Fruit fly (Drosophila melanogaster) whole organism, embryonic: ENCODE measurements around the gene CG8563.
A peak's percentile ranks its signal among the peaks of the same experiment; 100 is the strongest.

Source experiments
- ATbp ChIP-seq: fragments of 200-800 bp; sonication (Bioruptor generic); optimal IDR thresholded peaks from 2 replicates; lab custom pipeline; 2017; ENCODE audit warnings: missing biosample characterization, mild to moderate bottlenecking, missing genetic modification characterization, missing genetic modification reagents
- Ada2b ChIP-seq: fragments of 200-800 bp; sonication (Bioruptor generic); IDR thresholded peaks from 2 replicates; pipeline ENCODE4 v1.3.6; 2022; ENCODE audit warnings: missing biosample characterization, missing genetic modification characterization
- Atf6 ChIP-seq: fragments of 200-800 bp; sonication (Bioruptor generic); IDR thresholded peaks from 2 replicates; pipeline ENCODE4 v1.3.6; 2022; ENCODE audit warnings: missing biosample characterization, missing genetic modification characterization
- BtbVII ChIP-seq: fragments of 200-800 bp; sonication (Bioruptor generic); optimal IDR thresholded peaks from 3 replicates; lab custom pipeline; 2017; ENCODE audit warnings: missing biosample characterization, mild to moderate bottlenecking, missing genetic modification characterization
- CG10431 ChIP-seq: fragments of 200-800 bp; sonication (Bioruptor generic); optimal IDR thresholded peaks from 3 replicates; lab custom pipeline; 2018; ENCODE audit warnings: missing biosample characterization, mild to moderate bottlenecking, missing genetic modification characterization
- CG12299 ChIP-seq: fragments of 200-800 bp; sonication (Bioruptor generic); optimal IDR thresholded peaks from 2 replicates; lab custom pipeline; 2018; ENCODE audit warnings: missing biosample characterization, mild to moderate bottlenecking, missing genetic modification characterization
- CG1233 ChIP-seq: fragments of 200-800 bp; sonication (Bioruptor generic); optimal IDR thresholded peaks from 4 replicates; lab custom pipeline; 2018; ENCODE audit warnings: missing biosample characterization, mild to moderate bottlenecking, missing genetic modification characterization
- CG13624 ChIP-seq: fragments of 200-800 bp; sonication (Bioruptor generic); optimal IDR thresholded peaks from 2 replicates; lab custom pipeline; 2016; ENCODE audit warnings: missing biosample characterization, missing genetic modification characterization
- CG14441 ChIP-seq: fragments of 200-800 bp; sonication (Bioruptor generic); IDR thresholded peaks from 2 replicates; pipeline ENCODE4 v1.3.6; 2022; ENCODE audit warnings: missing biosample characterization, missing genetic modification characterization
- CG15073 ChIP-seq: fragments of 200-800 bp; sonication (Bioruptor generic); optimal IDR thresholded peaks from 2 replicates; lab custom pipeline; 2016; ENCODE audit warnings: missing biosample characterization, missing genetic modification characterization
- CG1792 ChIP-seq: fragments of 200-800 bp; sonication (Bioruptor generic); optimal IDR thresholded peaks from 2 replicates; lab custom pipeline; 2016; ENCODE audit warnings: missing biosample characterization, missing genetic modification characterization
- CG2712 ChIP-seq: fragments of 200-800 bp; optimal IDR thresholded peaks from 3 replicates; lab custom pipeline; 2019; ENCODE audit warnings: missing biosample characterization, mild to moderate bottlenecking, missing genetic modification characterization, moderate library complexity
- CG30431 ChIP-seq: fragments of 200-800 bp; sonication (Bioruptor generic); optimal IDR thresholded peaks from 2 replicates; lab custom pipeline; 2017; ENCODE audit warnings: missing biosample characterization, missing genetic modification characterization
- CG31441 ChIP-seq: fragments of 200-800 bp; sonication (Bioruptor generic); IDR thresholded peaks from 2 replicates; pipeline ENCODE4 v1.3.6; 2022; ENCODE audit warnings: missing biosample characterization, missing genetic modification characterization
- CG33557 ChIP-seq: fragments of 200-800 bp; sonication (Bioruptor generic); optimal IDR thresholded peaks from 2 replicates; lab custom pipeline; 2019; ENCODE audit warnings: missing biosample characterization, mild to moderate bottlenecking, missing genetic modification characterization, moderate library complexity
- CG34376 ChIP-seq: fragments of 200-800 bp; sonication (Bioruptor generic); optimal IDR thresholded peaks from 2 replicates; lab custom pipeline; 2018; ENCODE audit warnings: missing biosample characterization, mild to moderate bottlenecking, missing genetic modification characterization
- CG34422 ChIP-seq: fragments of 200-800 bp; sonication (Bioruptor generic); IDR thresholded peaks from 3 replicates; pipeline ENCODE4 v1.3.6; 2022; ENCODE audit warnings: missing biosample characterization, missing genetic modification characterization
- CG6683 ChIP-seq: fragments of 200-800 bp; sonication (Bioruptor generic); optimal IDR thresholded peaks from 2 replicates; lab custom pipeline; 2017; ENCODE audit warnings: missing biosample characterization, mild to moderate bottlenecking, missing genetic modification characterization, missing genetic modification reagents
- CG8765 ChIP-seq: fragments of 200-800 bp; sonication (Bioruptor generic); IDR thresholded peaks from 2 replicates; pipeline ENCODE4 v1.3.6; 2022; ENCODE audit warnings: missing biosample characterization, missing genetic modification characterization
- CG9727 ChIP-seq: fragments of 200-800 bp; sonication (Bioruptor generic); optimal IDR thresholded peaks from 3 replicates; lab custom pipeline; 2017; ENCODE audit warnings: missing biosample characterization, mild to moderate bottlenecking, missing genetic modification characterization
- CG9817 ChIP-seq: fragments of 200-800 bp; sonication (Bioruptor generic); optimal IDR thresholded peaks from 2 replicates; lab custom pipeline; 2018; ENCODE audit warnings: missing biosample characterization, mild to moderate bottlenecking, missing genetic modification characterization, moderate library complexity
- CTCF ChIP-seq: fragments of 200-800 bp; sonication (Bioruptor generic); optimal IDR thresholded peaks from 2 replicates; lab custom pipeline; 2017; ENCODE audit warnings: missing biosample characterization, mild to moderate bottlenecking, missing genetic modification characterization, moderate library complexity
- Camta ChIP-seq: fragments of 200-800 bp; sonication (Bioruptor generic); optimal IDR thresholded peaks from 2 replicates; lab custom pipeline; 2016; ENCODE audit warnings: missing biosample characterization, missing genetic modification characterization
- D ChIP-seq, 2 experiments: fragments of 200-800 bp in 1 of 2; fragments of >200 bp in 1 of 2; sonication (Bioruptor generic) in 1 of 2; optimal IDR thresholded peaks; 2 replicates in 1 of 2; 3 replicates in 1 of 2; lab custom pipeline; 2017; ENCODE audit warnings: mild to moderate bottlenecking in 1 of 2, missing biosample characterization in 1 of 2, missing genetic modification characterization in 1 of 2, missing genetic modification reagents in 1 of 2
- Dp ChIP-seq: fragments of 200-800 bp; sonication (Bioruptor generic); optimal IDR thresholded peaks from 2 replicates; lab custom pipeline; 2018; ENCODE audit warnings: missing biosample characterization, mild to moderate bottlenecking, missing genetic modification characterization, moderate library complexity
- Hr3 ChIP-seq: fragments of 200-800 bp; sonication (Bioruptor generic); optimal IDR thresholded peaks from 3 replicates; lab custom pipeline; 2016; ENCODE audit warnings: missing biosample characterization, missing genetic modification characterization
- Hr51 ChIP-seq, 2 experiments: fragments of 200-800 bp; sonication (Bioruptor generic); optimal IDR thresholded peaks; 2 replicates in 1 of 2; 3 replicates in 1 of 2; lab custom pipeline; 2016 to 2018; ENCODE audit warnings: missing biosample characterization in 2 of 2, missing genetic modification characterization in 2 of 2, mild to moderate bottlenecking in 1 of 2, moderate library complexity in 1 of 2
- Hsf ChIP-seq: fragments of 200-800 bp; sonication (Bioruptor generic); optimal IDR thresholded peaks from 3 replicates; lab custom pipeline; 2016; ENCODE audit warnings: missing biosample characterization, missing genetic modification characterization
- Lhr ChIP-seq: fragments of 200-800 bp; sonication (Bioruptor generic); optimal IDR thresholded peaks from 3 replicates; lab custom pipeline; 2017; ENCODE audit warnings: mild to moderate bottlenecking, missing biosample characterization, missing genetic modification reagents, missing genetic modification characterization
- Nf-YB ChIP-seq: fragments of 200-800 bp; sonication (Bioruptor generic); optimal IDR thresholded peaks from 3 replicates; lab custom pipeline; 2019; ENCODE audit warnings: missing biosample characterization, mild to moderate bottlenecking, missing genetic modification characterization, moderate library complexity
- Sin3A ChIP-seq: fragments of >200 bp; optimal IDR thresholded peaks from 2 replicates; lab custom pipeline; 2018
- Trl ChIP-seq, 3 experiments: fragments of >200 bp in 2 of 3; fragments of 200-800 bp in 1 of 3; sonication (Bioruptor generic) in 1 of 3; optimal IDR thresholded peaks; 2 replicates in 1 of 3; 3 replicates in 2 of 3; lab custom pipeline; 2016 to 2017; ENCODE audit warnings: missing biosample characterization in 1 of 3, missing genetic modification characterization in 1 of 3
- aop ChIP-seq: fragments of 200-800 bp; sonication (Bioruptor generic); IDR thresholded peaks from 2 replicates; pipeline ENCODE4 v1.3.6; 2022; ENCODE audit warnings: missing biosample characterization, missing genetic modification characterization
- bsh ChIP-seq, 2 experiments: fragments of 200-800 bp; sonication (Bioruptor generic); optimal IDR thresholded peaks; 2 replicates each; lab custom pipeline; 2017 to 2018; ENCODE audit warnings: mild to moderate bottlenecking in 2 of 2, missing biosample characterization in 2 of 2, missing genetic modification characterization in 2 of 2, moderate library complexity in 1 of 2
- caup ChIP-seq: fragments of 200-800 bp; sonication (Bioruptor generic); optimal IDR thresholded peaks from 3 replicates; lab custom pipeline; 2017; ENCODE audit warnings: missing biosample characterization, mild to moderate bottlenecking, missing genetic modification characterization, moderate library complexity; ENCODE audit not compliant: severe bottlenecking
- cg ChIP-seq: fragments of 200-800 bp; sonication (Bioruptor generic); optimal IDR thresholded peaks from 3 replicates; lab custom pipeline; 2019; ENCODE audit warnings: missing biosample characterization, mild to moderate bottlenecking, missing genetic modification characterization, moderate library complexity
- crc ChIP-seq: fragments of 200-800 bp; sonication (Bioruptor generic); optimal IDR thresholded peaks from 2 replicates; lab custom pipeline; 2016; ENCODE audit warnings: missing biosample characterization, missing genetic modification characterization
- ftz-f1 ChIP-seq: fragments of 200-800 bp; sonication (Bioruptor generic); optimal IDR thresholded peaks from 2 replicates; lab custom pipeline; 2016; ENCODE audit warnings: missing biosample characterization, missing genetic modification characterization
- grau ChIP-seq: fragments of 200-800 bp; optimal IDR thresholded peaks from 3 replicates; lab custom pipeline; 2019; ENCODE audit warnings: missing biosample characterization, mild to moderate bottlenecking, missing genetic modification characterization, moderate library complexity
- lab ChIP-seq: fragments of 200-800 bp; sonication (Bioruptor generic); optimal IDR thresholded peaks from 3 replicates; lab custom pipeline; 2017; ENCODE audit warnings: missing biosample characterization, missing genetic modification characterization, mild to moderate bottlenecking, moderate library complexity, missing genetic modification reagents
- nmo ChIP-seq: fragments of 200-800 bp; sonication (Bioruptor generic); optimal IDR thresholded peaks from 2 replicates; lab custom pipeline; 2018; ENCODE audit warnings: missing biosample characterization, mild to moderate bottlenecking, missing genetic modification characterization, moderate library complexity
- peb ChIP-seq: fragments of 200-800 bp; sonication (Bioruptor generic); IDR thresholded peaks from 2 replicates; pipeline ENCODE4 v1.3.6; 2022; ENCODE audit warnings: missing biosample characterization, missing genetic modification characterization
- slou ChIP-seq: fragments of 200-800 bp; sonication (Bioruptor generic); optimal IDR thresholded peaks from 3 replicates; lab custom pipeline; 2016; ENCODE audit warnings: missing biosample characterization, missing genetic modification characterization
- sqz ChIP-seq: fragments of 200-800 bp; sonication (Bioruptor generic); optimal IDR thresholded peaks from 3 replicates; lab custom pipeline; 2018; ENCODE audit warnings: missing biosample characterization, mild to moderate bottlenecking, missing genetic modification characterization
- ttk ChIP-seq: fragments of 200-800 bp; sonication (Bioruptor generic); IDR thresholded peaks from 2 replicates; pipeline ENCODE4 v2.1.2; 2022; ENCODE audit warnings: missing biosample characterization, missing genetic modification characterization
- twi ChIP-seq: fragments of 200-800 bp; optimal IDR thresholded peaks from 2 replicates; lab custom pipeline; 2019; ENCODE audit warnings: missing biosample characterization, mild to moderate bottlenecking, missing genetic modification characterization, moderate library complexity
- zf30C ChIP-seq: fragments of 200-800 bp; sonication (Bioruptor generic); optimal IDR thresholded peaks from 3 replicates; lab custom pipeline; 2018; ENCODE audit warnings: missing biosample characterization, mild to moderate bottlenecking, missing genetic modification characterization

CG8563 gene

DNA sequence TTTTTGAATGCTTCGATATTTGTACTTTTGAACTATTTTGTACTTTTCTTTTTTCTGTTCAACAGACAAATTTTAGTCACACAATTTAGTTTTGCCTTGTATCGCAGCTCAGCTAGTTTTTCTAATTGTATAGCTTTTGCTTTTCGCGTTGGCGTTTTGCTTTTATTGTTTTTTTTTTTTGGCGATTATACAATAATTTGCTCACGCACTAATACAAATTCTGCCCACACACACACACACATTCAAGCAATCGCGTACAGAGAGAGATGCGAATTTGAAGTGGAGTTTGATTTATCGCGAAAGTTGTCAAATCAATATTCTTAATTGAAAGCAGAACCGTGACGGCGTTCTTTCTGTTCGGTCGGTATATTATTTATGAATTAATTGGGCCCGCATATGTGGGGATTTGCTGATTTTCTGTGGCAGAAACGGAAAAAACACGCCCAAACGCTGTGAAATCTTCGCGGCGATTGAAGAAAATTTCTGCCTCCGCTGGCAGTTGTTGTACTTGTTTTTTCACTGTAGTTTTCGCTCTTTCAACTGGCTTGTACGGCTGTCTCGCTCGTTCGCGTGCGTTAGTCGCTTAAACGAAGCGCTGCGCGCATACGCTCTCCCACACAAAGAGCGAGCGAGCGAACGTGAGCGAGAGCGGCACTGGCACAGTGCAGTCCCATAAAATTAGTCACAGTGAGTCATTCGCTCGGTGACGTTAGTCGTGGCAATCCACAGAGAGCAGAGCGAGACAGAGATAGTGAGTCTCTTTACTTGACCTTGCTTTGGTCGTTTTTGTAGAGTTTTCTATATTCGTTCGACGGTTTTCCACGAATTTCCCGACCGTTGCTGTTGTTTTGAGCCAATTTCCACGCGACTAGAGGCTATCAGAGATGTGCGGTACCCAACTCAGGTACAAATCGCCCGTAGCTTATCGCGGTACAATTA is 44.4 kb downstream of the CG8563 start, which contains the start of gene Rac2 (continued):
- peak; percentile 77 for TF ChIP-seq cg (GFP tag; lab: Kevin White, UChicago)
- TF ChIP-seq slou (GFP tag; lab: Kevin White, UChicago): no peak
- TF ChIP-seq ttk (GFP tag; lab: Robert Waterston, UW): no peak
- no peak for TF ChIP-seq CG1792 (GFP tag; lab: Kevin White, UChicago)
- TF ChIP-seq ATbp: no peak
- TF ChIP-seq zf30C: peak; percentile 83
- no peak for TF ChIP-seq CG6683 (GFP tag; lab: Kevin White, UChicago)
- peak; percentile 2 for TF ChIP-seq CG12299
- no peak for TF ChIP-seq crc (GFP tag; lab: Kevin White, UChicago)
- peak; percentile 54 for TF ChIP-seq caup (GFP tag; lab: Kevin White, UChicago)
- peak; percentile 95 for TF ChIP-seq Trl (optimal IDR thresholded peaks at IDR 0.05; lab: Kevin White, UChicago)
- peak; percentile 77 for TF ChIP-seq Trl (GFP tag; optimal IDR thresholded peaks at IDR 0.05; lab: Kevin White, UChicago)
- no peak for TF ChIP-seq Camta
- TF ChIP-seq D (optimal IDR thresholded peaks at IDR 0.05; lab: Kevin White, UChicago): no peak
- no peak for TF ChIP-seq D (GFP tag; optimal IDR thresholded peaks at IDR 0.05; lab: Kevin White, UChicago)
- TF ChIP-seq Hr51 (GFP tag; optimal IDR thresholded peaks at IDR 0.05; lab: Kevin White, UChicago): no peak
- no peak for TF ChIP-seq Sin3A
- peak; percentile 7 for TF ChIP-seq CG34376 (GFP tag; lab: Kevin White, UChicago)
- no peak for TF ChIP-seq Ada2b
- TF ChIP-seq CG14441: 0 out of 2 replicates have a peak, but pooled peaks have one; percentile 9
- TF ChIP-seq peb (GFP tag; lab: Robert Waterston, UW): no peak
- TF ChIP-seq Dp (GFP tag; lab: Kevin White, UChicago): no peak
- peak; percentile 26 for TF ChIP-seq BtbVII (GFP tag; lab: Kevin White, UChicago)
- peak; percentile 16; the same call in 1 of the 2 replicates for TF ChIP-seq CG31441
- no peak for TF ChIP-seq CG30431 (GFP tag; lab: Kevin White, UChicago)
- TF ChIP-seq bsh (GFP tag; optimal IDR thresholded peaks at IDR 0.05; lab: Kevin White, UChicago): peak; percentile 14 to 24
- peak; percentile 22 for TF ChIP-seq Hsf (GFP tag; lab: Kevin White, UChicago)
- no peak for TF ChIP-seq CG1233 (GFP tag; lab: Kevin White, UChicago)
- no peak for TF ChIP-seq CTCF
- no peak for TF ChIP-seq CG10431 (GFP tag; lab: Kevin White, UChicago)
- peak; percentile 90 for TF ChIP-seq grau (tag; lab: Kevin White, UChicago)
- TF ChIP-seq CG34422 (GFP tag; lab: Robert Waterston, UW): 0 out of 3 replicates have a peak, but pooled peaks have one; percentile 14
- TF ChIP-seq Lhr (GFP tag; lab: Kevin White, UChicago): no peak
- TF ChIP-seq CG8765 (GFP tag; lab: Robert Waterston, UW): peak; percentile 26; the same call in 1 of the 2 replicates
- TF ChIP-seq aop (GFP tag; lab: Robert Waterston, UW): no peak
- peak; percentile 27 for TF ChIP-seq CG33557 (GFP tag; lab: Kevin White, UChicago)
- TF ChIP-seq CG13624: no peak
- peak; percentile 14 for TF ChIP-seq Nf-YB (GFP tag; lab: Kevin White, UChicago)
- TF ChIP-seq Hr3 (GFP tag; lab: Kevin White, UChicago): no peak
- TF ChIP-seq CG9727 (GFP tag; lab: Kevin White, UChicago): peak; percentile 5
- TF ChIP-seq sqz: peak; percentile 64
- TF ChIP-seq lab (GFP tag; lab: Kevin White, UChicago): peak; percentile 49
- TF ChIP-seq nmo (GFP tag; lab: Kevin White, UChicago): no peak
- TF ChIP-seq twi (tag; lab: Kevin White, UChicago): peak; percentile 14
- peak; percentile 100 for TF ChIP-seq CG15073
- TF ChIP-seq ftz-f1 (GFP tag; lab: Kevin White, UChicago): peak; percentile 98
- TF ChIP-seq Atf6 (GFP tag; lab: Robert Waterston, UW): peak; percentile 13; the same call in 1 of the 2 replicates
- peak; percentile 23 for TF ChIP-seq CG2712
- TF ChIP-seq CG9817 (tag; lab: Kevin White, UChicago): no peak
